Worm (Caenorhabditis elegans): ENCODE measurements around the gene ZC266.1.

- TF ChIP-seq tlf-1 (GFP tag; optimal IDR thresholded peaks at IDR 0.05) (no peak), T26A5.8 (tag; optimal IDR thresholded peaks at IDR 0.05) (no peak), hlh-12 (tag; optimal IDR thresholded peaks at IDR 0.05) (no peak), egl-18 (GFP tag; IDR thresholded peaks at IDR 0.05) (no peak), ztf-25 (GFP tag; IDR thresholded peaks at IDR 0.05) (no peak), mel-28 (tag; optimal IDR thresholded peaks at IDR 0.05; ENCODE audit: borderline replicate concordance) (no peak), pha-4 (tag; optimal IDR thresholded peaks at IDR 0.05) (no peak), hlh-26 (GFP tag; conservative IDR thresholded peaks at IDR 0.05) (no peak), B0336.3 (GFP tag; IDR thresholded peaks at IDR 0.05) (no peak), ztf-26 (tag; optimal IDR thresholded peaks at IDR 0.05) (no peak), mxl-1 (tag; optimal IDR thresholded peaks at IDR 0.05) (no peak), ztf-3 (GFP tag; optimal IDR thresholded peaks at IDR 0.05) (no peak), unc-62 (GFP tag; optimal IDR thresholded peaks at IDR 0.05) (no peak), ama-1 (optimal IDR thresholded peaks at IDR 0.05) (no peak), ama-1 (GFP tag; optimal IDR thresholded peaks at IDR 0.05) (no peak)
These were observed 8.4 kb downstream of the ZC266.1 start for ce11 chrV:4691657-4692056.
